Worm (Caenorhabditis elegans): Measurements from ENCODE around the gene C36A4.11.

C36A4.11 gene

DNA sequence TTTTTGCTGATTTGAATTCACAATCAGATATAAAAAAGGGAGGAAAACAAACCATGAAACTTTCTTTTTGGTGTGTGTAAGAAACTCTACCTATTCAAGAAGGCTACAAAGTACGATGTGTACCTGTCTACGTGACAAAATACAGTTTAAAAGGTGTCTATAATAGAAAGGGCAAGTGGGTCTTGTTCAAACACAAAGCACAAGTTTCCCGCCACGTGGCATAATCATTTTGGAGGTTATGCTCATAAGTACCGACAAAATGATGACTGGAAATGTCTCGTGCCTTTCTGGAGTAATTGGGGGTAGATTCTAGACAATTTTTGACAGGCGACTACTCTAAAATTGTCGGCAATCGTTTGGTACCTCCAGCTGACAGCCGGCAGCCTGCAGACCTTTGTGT is 34.5 kb downstream of the C36A4.11 start:
- TF ChIP-seq sea-2 (GFP tag; optimal IDR thresholded peaks at IDR 0.05) (no peak), pha-4 (tag; optimal IDR thresholded peaks at IDR 0.05) (peak; percentile 34), elt-2 (tag; optimal IDR thresholded peaks at IDR 0.05) (peak; percentile 45)

DNA sequence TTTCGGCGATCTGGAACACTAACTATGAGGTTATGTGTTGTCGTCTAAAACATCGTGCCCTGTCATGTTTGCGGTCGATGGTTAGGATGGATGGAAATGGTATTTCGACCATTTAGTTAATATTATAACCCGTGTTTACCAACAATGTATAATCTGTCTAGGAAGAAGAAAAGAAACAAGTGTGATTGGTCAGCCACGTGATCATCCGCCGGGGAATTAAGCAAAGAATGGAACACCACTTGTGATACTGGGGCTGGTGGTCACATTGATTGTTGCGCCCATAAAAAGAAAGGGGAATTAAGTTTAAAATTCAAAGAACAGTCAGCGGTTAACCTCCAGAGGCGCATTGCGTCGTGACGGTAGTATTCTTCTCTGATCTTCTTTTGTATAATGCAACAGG is 35.2 kb downstream of the C36A4.11 start:
- TF ChIP-seq elt-2 (tag; optimal IDR thresholded peaks at IDR 0.05) (peak; percentile 58), aly-2 (tag; optimal IDR thresholded peaks at IDR 0.05) (no peak), nhr-77 (tag; optimal IDR thresholded peaks at IDR 0.05) (no peak), elt-1 (tag; optimal IDR thresholded peaks at IDR 0.05) (no peak), ceh-82 (tag; optimal IDR thresholded peaks at IDR 0.05) (no peak), ceh-16 (tag; optimal IDR thresholded peaks at IDR 0.05) (no peak), fkh-10 (GFP tag; optimal IDR thresholded peaks at IDR 0.05) (no peak), sea-2 (GFP tag; optimal IDR thresholded peaks at IDR 0.05) (no peak), ama-1 (optimal IDR thresholded peaks at IDR 0.05) (no peak), egl-5 (tag; optimal IDR thresholded peaks at IDR 0.05) (peak; percentile 56), ceh-9 (tag; optimal IDR thresholded peaks at IDR 0.05) (no peak), eor-1 (tag; optimal IDR thresholded peaks at IDR 0.05) (no peak), mdl-1 (tag; optimal IDR thresholded peaks at IDR 0.05) (no peak), nhr-43 (tag; optimal IDR thresholded peaks at IDR 0.05; ENCODE audit: poor library complexity, severe bottlenecking) (peak; percentile 53), R02D3.7 (tag; optimal IDR thresholded peaks at IDR 0.05) (no peak), ztf-4 (tag; optimal IDR thresholded peaks at IDR 0.05) (no peak), lin-39 (tag; optimal IDR thresholded peaks at IDR 0.05) (no peak), pqm-1 (tag; optimal IDR thresholded peaks at IDR 0.05) (no peak), elt-3 (tag; optimal IDR thresholded peaks at IDR 0.05) (no peak), nhr-237 (tag; optimal IDR thresholded peaks at IDR 0.05) (no peak), unc-62 (GFP tag; optimal IDR thresholded peaks at IDR 0.05) (no peak), nhr-67 (tag; optimal IDR thresholded peaks at IDR 0.05) (no peak), pha-4 (tag; optimal IDR thresholded peaks at IDR 0.05) (peak; percentile 55), skn-1 (tag; optimal IDR thresholded peaks at IDR 0.05) (no peak), jun-1 (tag; optimal IDR thresholded peaks at IDR 0.05) (no peak), tbx-2 (tag; optimal IDR thresholded peaks at IDR 0.05) (no peak), lsy-12 (tag; optimal IDR thresholded peaks at IDR 0.05) (no peak), ztf-11 (tag; optimal IDR thresholded peaks at IDR 0.05) (no peak), ceh-28 (tag; optimal IDR thresholded peaks at IDR 0.05) (no peak), ZK546.5 (tag; optimal IDR thresholded peaks at IDR 0.05) (no peak), nfya-1 (tag; optimal IDR thresholded peaks at IDR 0.05; ENCODE audit: insufficient read depth) (no peak), daf-12 (tag; optimal IDR thresholded peaks at IDR 0.05) (no peak), mml-1 (tag; optimal IDR thresholded peaks at IDR 0.05) (no peak), hmg-11 (tag; optimal IDR thresholded peaks at IDR 0.05) (no peak), lin-15B (tag; optimal IDR thresholded peaks at IDR 0.05) (no peak), zag-1 (tag; optimal IDR thresholded peaks at IDR 0.05) (no peak), nhr-25 (tag; optimal IDR thresholded peaks at IDR 0.05) (peak; percentile 69), fkh-2 (tag; optimal IDR thresholded peaks at IDR 0.05) (no peak), nhr-76 (tag; optimal IDR thresholded peaks at IDR 0.05) (no peak), unc-39 (tag; optimal IDR thresholded peaks at IDR 0.05) (no peak), nhr-28 (tag; optimal IDR thresholded peaks at IDR 0.05) (no peak), nhr-23 (tag; optimal IDR thresholded peaks at IDR 0.05) (peak; percentile 43), snpc-4 (tag; optimal IDR thresholded peaks at IDR 0.05) (no peak), fos-1 (tag; optimal IDR thresholded peaks at IDR 0.05) (no peak), nhr-12 (tag; optimal IDR thresholded peaks at IDR 0.05) (no peak), egl-27 (tag; optimal IDR thresholded peaks at IDR 0.05) (no peak)
